Fruit fly (Drosophila melanogaster) whole organism, pupa: ENCODE measurements around the gene Ptp36E.

Source experiments
- CG12605 ChIP-seq: fragments of 200-800 bp; sonication (Bioruptor generic); IDR thresholded peaks from 2 replicates; pipeline ENCODE4 v1.3.6; 2022; ENCODE audit warnings: missing biosample characterization, missing genetic modification characterization
- CG15710 ChIP-seq: fragments of 200-800 bp; sonication (Bioruptor generic); optimal IDR thresholded peaks from 2 replicates; lab custom pipeline; 2018; ENCODE audit warnings: missing biosample characterization, mild to moderate bottlenecking, missing genetic modification characterization, moderate library complexity
- CG32121 ChIP-seq: fragments of 200-800 bp; sonication (Bioruptor generic); IDR thresholded peaks from 2 replicates; pipeline ENCODE4 v1.3.6; 2022; ENCODE audit warnings: missing biosample characterization, missing genetic modification characterization
- CG4496 ChIP-seq: fragments of 200-800 bp; sonication (Bioruptor generic); IDR thresholded peaks from 3 replicates; pipeline ENCODE4 v1.3.6; 2022; ENCODE audit warnings: missing biosample characterization, missing genetic modification characterization
- CG9948 ChIP-seq: fragments of 200-800 bp; sonication (Bioruptor generic); optimal IDR thresholded peaks from 2 replicates; lab custom pipeline; 2018; ENCODE audit warnings: missing biosample characterization, mild to moderate bottlenecking, missing genetic modification characterization, moderate library complexity
- D1 ChIP-seq: fragments of 200-800 bp; sonication (Bioruptor generic); optimal IDR thresholded peaks from 2 replicates; lab custom pipeline; 2018; ENCODE audit warnings: missing biosample characterization, mild to moderate bottlenecking, missing genetic modification characterization, moderate library complexity
- EcR ChIP-seq: fragments of 200-800 bp; sonication (Bioruptor generic); optimal IDR thresholded peaks from 3 replicates; lab custom pipeline; 2019; ENCODE audit warnings: missing biosample characterization, missing genetic modification characterization, mild to moderate bottlenecking, moderate library complexity, missing genetic modification reagents
- Pif1B ChIP-seq: fragments of 200-800 bp; sonication (Bioruptor generic); optimal IDR thresholded peaks from 3 replicates; lab custom pipeline; 2016; ENCODE audit warnings: missing biosample characterization, missing genetic modification characterization
- Snoo ChIP-seq: fragments of 200-800 bp; sonication (Bioruptor generic); optimal IDR thresholded peaks from 3 replicates; lab custom pipeline; 2017; ENCODE audit warnings: missing biosample characterization, mild to moderate bottlenecking, missing genetic modification characterization, inconsistent platforms
- gl ChIP-seq: fragments of 200-800 bp; sonication (Bioruptor generic); optimal IDR thresholded peaks from 2 replicates; lab custom pipeline; 2018; ENCODE audit warnings: missing biosample characterization, mild to moderate bottlenecking, missing genetic modification characterization

- TF ChIP-seq Snoo (tag; lab: Kevin White, UChicago) (no peak), EcR (no peak), gl (tag; lab: Kevin White, UChicago) (no peak), CG32121 (GFP tag; lab: Robert Waterston, UW) (no peak), CG15710 (tag; lab: Kevin White, UChicago) (no peak), CG4496 (no peak), D1 (no peak), CG9948 (no peak), CG12605 (GFP tag; lab: Robert Waterston, UW) (no peak), Pif1B (GFP tag; lab: Kevin White, UChicago) (no peak)
These were observed 24.3 kb upstream of the Ptp36E start, which contains the start of gene CG31802 for dm6 chr2L:18209137-18209536.
